Fruit fly (Drosophila melanogaster): Measurements from ENCODE around the gene Phb1.

- TF ChIP-seq CG7045 (GFP tag; optimal IDR thresholded peaks at IDR 0.05) (peak; percentile 90), Hr96 (GFP tag; optimal IDR thresholded peaks at IDR 0.05) (peak; percentile 84), tj (GFP tag; optimal IDR thresholded peaks at IDR 0.05) (peak; percentile 59), Mnt (GFP tag; optimal IDR thresholded peaks at IDR 0.05) (peak; percentile 37)
Measured at dm6 chr2L:19164933-19165813, 41.5 kb upstream of the Phb1 start.

Data from whole organism, adult.